Worm (Caenorhabditis elegans) whole organism, L2 larva: ENCODE results near the gene npp-21.

ENCODE experiments used
- C34F6.9 ChIP-seq: fragments of 150-350 bp; optimal IDR thresholded peaks from 2 replicates; lab custom pipeline; 2014; ENCODE audit warnings: missing biosample characterization, missing genetic modification characterization
- aly-2 ChIP-seq: fragments of 150-350 bp; optimal IDR thresholded peaks from 2 replicates; lab custom pipeline; 2014; ENCODE audit warnings: missing biosample characterization, missing genetic modification characterization
- crh-2 ChIP-seq: sonication (generic microtip); optimal IDR thresholded peaks from 2 replicates; lab custom pipeline; 2017; ENCODE audit warnings: missing biosample characterization, missing genetic modification characterization
- lin-13 ChIP-seq: fragments of 150-350 bp; optimal IDR thresholded peaks from 2 replicates; lab custom pipeline; 2014; ENCODE audit warnings: missing biosample characterization, missing genetic modification reagents, missing genetic modification characterization
- lin-39 ChIP-seq: fragments of 150-350 bp; optimal IDR thresholded peaks from 2 replicates; lab custom pipeline; 2014; ENCODE audit warnings: missing biosample characterization, missing genetic modification reagents, missing genetic modification characterization
- snpc-4 ChIP-seq: fragments of 150-350 bp; optimal IDR thresholded peaks from 2 replicates; lab custom pipeline; 2014; ENCODE audit warnings: missing biosample characterization, missing genetic modification characterization
- unc-39 ChIP-seq: fragments of 150-350 bp; optimal IDR thresholded peaks from 2 replicates; lab custom pipeline; 2014; ENCODE audit warnings: missing biosample characterization, missing genetic modification characterization
- ztf-4 ChIP-seq: fragments of 150-350 bp; optimal IDR thresholded peaks from 2 replicates; lab custom pipeline; 2014; ENCODE audit warnings: missing biosample characterization, missing genetic modification characterization

DNA sequence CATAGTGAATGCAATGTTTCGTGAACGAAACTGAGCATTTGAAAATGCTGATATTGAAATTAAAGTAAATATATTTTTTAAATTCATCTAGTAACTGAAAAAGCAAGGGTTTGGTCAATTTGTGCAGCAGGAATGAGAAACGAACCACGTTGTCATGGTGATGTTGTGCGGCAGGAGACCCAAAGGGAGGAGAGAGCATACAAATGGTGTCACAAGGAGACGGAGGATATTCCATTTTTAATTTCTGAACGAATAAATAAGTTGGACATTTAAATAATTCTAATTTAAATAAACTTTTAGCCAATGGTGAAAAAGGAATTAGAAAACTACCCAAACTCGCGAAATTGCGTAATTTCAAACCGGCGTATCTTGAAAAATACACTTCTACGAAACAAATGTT, 15.9 kb upstream of the npp-21 start, which contains the start of gene mks-3:
- TF ChIP-seq unc-39: no peak
- TF ChIP-seq ztf-4: no peak
- no peak for TF ChIP-seq lin-39
- TF ChIP-seq aly-2 (tag; lab: Kevin White, UChicago): no peak
- TF ChIP-seq lin-13 (GFP tag; lab: Kevin White, UChicago): no peak
- TF ChIP-seq crh-2 (tag; lab: Kevin White, UChicago): no peak
- no peak for TF ChIP-seq C34F6.9 (tag; lab: Kevin White, UChicago)
- TF ChIP-seq snpc-4 (tag; lab: Kevin White, UChicago): no peak
